Worm (Caenorhabditis elegans) whole organism, young adult: ENCODE results near the gene Y38C1BA.4.

Experiments
- B0261.1 ChIP-seq: sonication (generic microtip); optimal IDR thresholded peaks from 2 replicates; lab custom pipeline; 2016; ENCODE audit warnings: mild to moderate bottlenecking, missing genetic modification characterization, moderate library complexity, missing compliant biosample characterization
- Y95B8A.8 ChIP-seq: fragments of 200-800 bp; sonication (Bioruptor generic); IDR thresholded peaks from 2 replicates; pipeline ENCODE4 v1.3.6; 2022; ENCODE audit warnings: missing genetic modification reagents, missing genetic modification characterization, missing compliant biosample characterization
- ama-1 ChIP-seq, 3 experiments: fragments of 150-350 bp in 1 of 3; sonication (generic microtip) in 2 of 3; optimal IDR thresholded peaks; 2 replicates each; lab custom pipeline; 2014 to 2018; ENCODE audit warnings: missing biosample characterization in 2 of 3, missing genetic modification characterization in 2 of 3, missing genetic modification reagents in 2 of 3
- ekl-4 ChIP-seq: fragments of 200-800 bp; sonication (Bioruptor generic); IDR thresholded peaks from 2 replicates; pipeline ENCODE4 v1.3.6; 2022; ENCODE audit warnings: missing genetic modification reagents, missing genetic modification characterization, missing compliant biosample characterization
- hlh-26 ChIP-seq: fragments of 200-800 bp; sonication (Bioruptor generic); conservative IDR thresholded peaks from 2 replicates; pipeline ENCODE4 v1.3.6; 2022; ENCODE audit warnings: missing genetic modification reagents, missing genetic modification characterization, missing compliant biosample characterization
- ztf-6 ChIP-seq: fragments of 200-800 bp; sonication (Bioruptor generic); IDR thresholded peaks from 2 replicates; pipeline ENCODE4 v1.3.6; 2022; ENCODE audit warnings: missing genetic modification reagents, missing genetic modification characterization, missing compliant biosample characterization

ce11 chrIV:1843611-1844010, 22.0 kb downstream of the Y38C1BA.4 start:
- TF ChIP-seq B0261.1 (tag; lab: Kevin White, UChicago): no peak
- TF ChIP-seq hlh-26: no peak
- no peak for TF ChIP-seq ztf-6 (GFP tag; lab: Robert Waterston, UW)
- no peak for TF ChIP-seq ekl-4 (GFP tag; lab: Robert Waterston, UW)
- no peak for TF ChIP-seq ama-1 (optimal IDR thresholded peaks at IDR 0.05; lab: Kevin White, UChicago)
- TF ChIP-seq ama-1 (GFP tag; optimal IDR thresholded peaks at IDR 0.05; lab: Kevin White, UChicago): no peak
- no peak for TF ChIP-seq Y95B8A.8 (GFP tag; lab: Robert Waterston, UW)
